Fruit fly (Drosophila melanogaster) whole organism, pupa: ENCODE results near the gene VhaM9.7-d.

Source experiments
- CG13204 ChIP-seq: fragments of 200-800 bp; sonication (Bioruptor generic); optimal IDR thresholded peaks from 2 replicates; lab custom pipeline; 2018; ENCODE audit warnings: missing biosample characterization, mild to moderate bottlenecking, missing genetic modification characterization, moderate library complexity
- CG32121 ChIP-seq: fragments of 200-800 bp; sonication (Bioruptor generic); IDR thresholded peaks from 2 replicates; pipeline ENCODE4 v1.3.6; 2022; ENCODE audit warnings: missing biosample characterization, missing genetic modification characterization
- CG4496 ChIP-seq: fragments of 200-800 bp; sonication (Bioruptor generic); IDR thresholded peaks from 3 replicates; pipeline ENCODE4 v1.3.6; 2022; ENCODE audit warnings: missing biosample characterization, missing genetic modification characterization
- CG9948 ChIP-seq: fragments of 200-800 bp; sonication (Bioruptor generic); optimal IDR thresholded peaks from 2 replicates; lab custom pipeline; 2018; ENCODE audit warnings: missing biosample characterization, mild to moderate bottlenecking, missing genetic modification characterization, moderate library complexity
- D1 ChIP-seq: fragments of 200-800 bp; sonication (Bioruptor generic); optimal IDR thresholded peaks from 2 replicates; lab custom pipeline; 2018; ENCODE audit warnings: missing biosample characterization, mild to moderate bottlenecking, missing genetic modification characterization, moderate library complexity
- Snoo ChIP-seq: fragments of 200-800 bp; sonication (Bioruptor generic); optimal IDR thresholded peaks from 3 replicates; lab custom pipeline; 2017; ENCODE audit warnings: missing biosample characterization, mild to moderate bottlenecking, missing genetic modification characterization, inconsistent platforms
- fd96Ca ChIP-seq: fragments of 200-800 bp; sonication (Bioruptor generic); IDR thresholded peaks from 3 replicates; pipeline ENCODE4 v1.3.6; 2022; ENCODE audit warnings: missing biosample characterization, missing genetic modification characterization
- gl ChIP-seq: fragments of 200-800 bp; sonication (Bioruptor generic); optimal IDR thresholded peaks from 2 replicates; lab custom pipeline; 2018; ENCODE audit warnings: missing biosample characterization, mild to moderate bottlenecking, missing genetic modification characterization
- rn ChIP-seq: fragments of 200-800 bp; sonication (Bioruptor generic); IDR thresholded peaks from 2 replicates; pipeline ENCODE4 v1.3.6; 2022; ENCODE audit warnings: missing biosample characterization, missing genetic modification characterization

DNA sequence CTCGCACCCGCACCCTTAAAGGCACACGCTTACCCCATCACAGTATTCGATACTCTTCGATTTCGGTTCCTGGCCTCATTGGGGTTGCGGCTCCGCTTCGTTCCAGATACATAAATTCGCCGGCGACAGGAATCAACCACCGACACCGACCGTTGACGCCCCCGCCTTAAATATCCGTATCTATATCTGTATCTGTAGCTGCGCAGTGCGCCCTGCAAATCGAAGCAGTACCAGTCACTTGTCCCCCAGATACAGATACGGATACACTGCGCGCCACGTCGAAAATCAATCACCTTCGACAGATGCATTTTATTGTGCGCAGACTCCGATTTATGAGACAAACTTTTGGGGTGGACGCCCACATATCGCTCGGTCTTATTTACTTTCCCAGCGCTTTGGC lies 2.4 kb upstream of the VhaM9.7-d start:
- no peak for TF ChIP-seq D1 (tag; lab: Kevin White, UChicago)
- no peak for TF ChIP-seq gl (tag; lab: Kevin White, UChicago)
- TF ChIP-seq CG4496 (GFP tag; lab: Robert Waterston, UW) = no peak
- no peak for TF ChIP-seq CG9948 (tag; lab: Kevin White, UChicago)
- TF ChIP-seq fd96Ca (GFP tag; lab: Robert Waterston, UW) = no peak
- TF ChIP-seq CG13204 (GFP tag; lab: Kevin White, UChicago) = no peak
- TF ChIP-seq rn = no peak
- no peak for TF ChIP-seq CG32121 (GFP tag; lab: Robert Waterston, UW)
- TF ChIP-seq Snoo (tag; lab: Kevin White, UChicago) = no peak
